Fruit fly (Drosophila melanogaster): ENCODE results near the gene Vps60.

DNA sequence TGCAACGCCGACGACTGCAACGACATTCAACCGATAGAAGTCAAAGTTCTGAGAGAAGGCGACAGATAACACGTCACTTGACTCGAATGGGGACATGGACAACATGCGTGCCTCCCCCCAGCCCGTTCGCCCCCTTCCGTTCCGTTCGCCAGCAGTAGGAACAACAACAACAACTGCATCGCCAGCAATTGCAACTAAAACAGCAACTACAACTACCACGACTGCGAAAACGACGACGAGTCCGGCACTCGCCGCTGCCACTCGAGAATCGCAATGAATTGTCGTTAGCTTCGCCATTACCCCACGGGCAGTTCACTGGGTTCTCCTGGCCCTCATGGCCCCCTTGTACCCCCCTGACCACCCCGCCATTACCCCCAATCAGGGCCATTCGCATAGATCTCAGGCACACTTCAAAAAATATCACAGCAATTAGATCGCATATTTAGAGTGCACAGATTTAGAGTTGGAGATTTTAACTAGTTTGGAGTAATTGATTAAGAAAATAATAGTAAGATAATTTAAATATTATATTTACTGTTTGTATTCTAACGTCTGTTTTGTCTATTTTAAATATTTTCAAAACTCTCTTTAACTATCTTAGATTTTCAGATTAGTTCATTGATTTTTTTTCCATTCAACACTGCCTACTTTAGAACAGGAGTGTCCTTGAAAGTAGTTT lies 34.9 kb downstream of the Vps60 start:
- TF ChIP-seq bbx (GFP tag; IDR thresholded peaks at IDR 0.05; ENCODE audit: partially characterized antibody) = no peak
- no peak for TF ChIP-seq CG18262 (tag; optimal IDR thresholded peaks at IDR 0.05)
- TF ChIP-seq Hmr (GFP tag; optimal IDR thresholded peaks at IDR 0.05) = no peak
- TF ChIP-seq CG9797 (GFP tag; optimal IDR thresholded peaks at IDR 0.05) = no peak
- no peak for TF ChIP-seq ap (GFP tag; IDR thresholded peaks at IDR 0.05)
- no peak for TF ChIP-seq CG3163 (GFP tag; optimal IDR thresholded peaks at IDR 0.05)
- no peak for TF ChIP-seq Sin3A (optimal IDR thresholded peaks at IDR 0.05)
- TF ChIP-seq MBD-R2 (GFP tag; IDR thresholded peaks at IDR 0.05) = no peak
- TF ChIP-seq wor (GFP tag; IDR thresholded peaks at IDR 0.05) = no peak

Measured in whole organism, embryonic.